Fruit fly (Drosophila melanogaster) whole organism, embryonic: Measurements from ENCODE around the gene papi.

Experiments used
- B-H1 ChIP-seq: fragments of 200-800 bp; sonication (Bioruptor generic); IDR thresholded peaks from 3 replicates; pipeline ENCODE4 v1.3.6; 2022; ENCODE audit warnings: missing biosample characterization, missing genetic modification characterization
- B-H2 ChIP-seq: fragments of 200-800 bp; sonication (Bioruptor generic); optimal IDR thresholded peaks from 2 replicates; lab custom pipeline; 2018; ENCODE audit warnings: missing biosample characterization, mild to moderate bottlenecking, missing genetic modification characterization
- CG11695 ChIP-seq: fragments of 200-800 bp; sonication (Bioruptor generic); IDR thresholded peaks from 3 replicates; pipeline ENCODE4 v1.3.6; 2022; ENCODE audit warnings: missing biosample characterization, missing genetic modification characterization
- CG12659 ChIP-seq: fragments of 200-800 bp; sonication (Bioruptor generic); optimal IDR thresholded peaks from 3 replicates; lab custom pipeline; 2017; ENCODE audit warnings: mild to moderate bottlenecking, missing biosample characterization, missing genetic modification reagents, missing genetic modification characterization
- CG13287 ChIP-seq: fragments of 200-800 bp; sonication (Bioruptor generic); IDR thresholded peaks from 2 replicates; pipeline ENCODE4 v1.3.6; 2022; ENCODE audit warnings: missing biosample characterization, missing genetic modification characterization; ENCODE audit not compliant: partially characterized antibody
- CG13624 ChIP-seq: fragments of 200-800 bp; sonication (Bioruptor generic); optimal IDR thresholded peaks from 2 replicates; lab custom pipeline; 2016; ENCODE audit warnings: missing biosample characterization, missing genetic modification characterization
- CG15696 ChIP-seq: fragments of 200-800 bp; sonication (Bioruptor generic); optimal IDR thresholded peaks from 2 replicates; lab custom pipeline; 2019; ENCODE audit warnings: missing biosample characterization, mild to moderate bottlenecking, missing genetic modification characterization, moderate library complexity
- CG9876 ChIP-seq: fragments of 200-800 bp; sonication (Bioruptor generic); optimal IDR thresholded peaks from 2 replicates; lab custom pipeline; 2016; ENCODE audit warnings: missing biosample characterization, missing genetic modification characterization
- Dfd ChIP-seq, 2 experiments: fragments of >200 bp; optimal IDR thresholded peaks; 2 replicates each; lab custom pipeline; 2017; ENCODE audit warnings: missing biosample characterization in 2 of 2, missing genetic modification characterization in 2 of 2
- Hey ChIP-seq: fragments of 200-800 bp; sonication (Bioruptor generic); optimal IDR thresholded peaks from 3 replicates; lab custom pipeline; 2018; ENCODE audit warnings: missing biosample characterization, mild to moderate bottlenecking, missing genetic modification characterization
- Hr51 ChIP-seq, 2 experiments: fragments of 200-800 bp; sonication (Bioruptor generic); optimal IDR thresholded peaks; 2 replicates in 1 of 2; 3 replicates in 1 of 2; lab custom pipeline; 2016 to 2018; ENCODE audit warnings: missing biosample characterization in 2 of 2, missing genetic modification characterization in 2 of 2, mild to moderate bottlenecking in 1 of 2, moderate library complexity in 1 of 2
- Kr ChIP-seq: fragments of 200-800 bp; sonication (Bioruptor generic); optimal IDR thresholded peaks from 2 replicates; lab custom pipeline; 2017; ENCODE audit warnings: missing biosample characterization, mild to moderate bottlenecking, missing genetic modification characterization
- Poxn ChIP-seq: fragments of 200-800 bp; sonication (Bioruptor generic); IDR thresholded peaks from 2 replicates; pipeline ENCODE4 v1.3.6; 2022; ENCODE audit warnings: missing biosample characterization, missing genetic modification characterization
- Rfx ChIP-seq: fragments of 200-800 bp; sonication (Bioruptor generic); IDR thresholded peaks from 2 replicates; pipeline ENCODE4 v1.3.6; 2022; ENCODE audit warnings: missing biosample characterization, missing genetic modification characterization
- Scr ChIP-seq: fragments of 200-800 bp; sonication (Bioruptor generic); IDR thresholded peaks from 2 replicates; pipeline ENCODE4 v1.3.6; 2022; ENCODE audit warnings: missing biosample characterization, missing genetic modification characterization; ENCODE audit not compliant: partially characterized antibody
- Sox100B ChIP-seq: fragments of 200-800 bp; sonication (Bioruptor generic); optimal IDR thresholded peaks from 3 replicates; lab custom pipeline; 2018; ENCODE audit warnings: missing biosample characterization, mild to moderate bottlenecking, missing genetic modification characterization
- Stat92E ChIP-seq, 3 experiments: fragments of >200 bp in 2 of 3; fragments of 200-800 bp in 1 of 3; sonication (Bioruptor generic) in 1 of 3; optimal IDR thresholded peaks; 2 replicates each; lab custom pipeline; 2017 to 2019; ENCODE audit warnings: missing biosample characterization in 3 of 3, missing genetic modification characterization in 3 of 3, mild to moderate bottlenecking in 1 of 3, moderate library complexity in 1 of 3
- bsh ChIP-seq, 2 experiments: fragments of 200-800 bp; sonication (Bioruptor generic); optimal IDR thresholded peaks; 2 replicates each; lab custom pipeline; 2017 to 2018; ENCODE audit warnings: mild to moderate bottlenecking in 2 of 2, missing biosample characterization in 2 of 2, missing genetic modification characterization in 2 of 2, moderate library complexity in 1 of 2
- cwo ChIP-seq: fragments of 200-800 bp; sonication (Bioruptor generic); optimal IDR thresholded peaks from 3 replicates; lab custom pipeline; 2017; ENCODE audit warnings: missing biosample characterization, missing genetic modification characterization, mild to moderate bottlenecking, moderate library complexity, missing genetic modification reagents
- gt ChIP-seq: fragments of 200-800 bp; sonication (Bioruptor generic); IDR thresholded peaks from 2 replicates; pipeline ENCODE4 v1.3.6; 2022; ENCODE audit warnings: missing biosample characterization, missing genetic modification characterization
- h ChIP-seq: fragments of >200 bp; optimal IDR thresholded peaks from 2 replicates; lab custom pipeline; 2017
- her ChIP-seq: fragments of 200-800 bp; sonication (Bioruptor generic); optimal IDR thresholded peaks from 2 replicates; lab custom pipeline; 2016; ENCODE audit warnings: missing biosample characterization, missing genetic modification characterization
- lbe ChIP-seq: fragments of 200-800 bp; sonication (Bioruptor generic); optimal IDR thresholded peaks from 2 replicates; lab custom pipeline; 2016; ENCODE audit warnings: missing biosample characterization, mild to moderate bottlenecking, missing genetic modification characterization
- mirr ChIP-seq: fragments of 200-800 bp; sonication (Bioruptor generic); optimal IDR thresholded peaks from 3 replicates; lab custom pipeline; 2018; ENCODE audit warnings: missing biosample characterization, mild to moderate bottlenecking, missing genetic modification characterization
- nau ChIP-seq: fragments of 200-800 bp; sonication (Bioruptor generic); optimal IDR thresholded peaks from 3 replicates; lab custom pipeline; 2017; ENCODE audit warnings: missing biosample characterization, mild to moderate bottlenecking, missing genetic modification characterization, missing genetic modification reagents
- pita ChIP-seq: fragments of 200-800 bp; sonication (Bioruptor generic); optimal IDR thresholded peaks from 2 replicates; lab custom pipeline; 2017; ENCODE audit warnings: missing biosample characterization, mild to moderate bottlenecking, missing genetic modification characterization
- sd ChIP-seq: fragments of 200-800 bp; sonication (Bioruptor generic); optimal IDR thresholded peaks from 3 replicates; lab custom pipeline; 2018; ENCODE audit warnings: missing biosample characterization, mild to moderate bottlenecking, missing genetic modification characterization, moderate library complexity
- vfl ChIP-seq: fragments of 200-800 bp; sonication (Bioruptor generic); optimal IDR thresholded peaks from 2 replicates; lab custom pipeline; 2016; ENCODE audit warnings: missing biosample characterization, missing genetic modification characterization
- zen2 ChIP-seq: fragments of 200-800 bp; sonication (Bioruptor generic); IDR thresholded peaks from 3 replicates; pipeline ENCODE4 v1.3.6; 2022; ENCODE audit warnings: missing biosample characterization, missing genetic modification characterization; ENCODE audit not compliant: partially characterized antibody

The papi gene

DNA sequence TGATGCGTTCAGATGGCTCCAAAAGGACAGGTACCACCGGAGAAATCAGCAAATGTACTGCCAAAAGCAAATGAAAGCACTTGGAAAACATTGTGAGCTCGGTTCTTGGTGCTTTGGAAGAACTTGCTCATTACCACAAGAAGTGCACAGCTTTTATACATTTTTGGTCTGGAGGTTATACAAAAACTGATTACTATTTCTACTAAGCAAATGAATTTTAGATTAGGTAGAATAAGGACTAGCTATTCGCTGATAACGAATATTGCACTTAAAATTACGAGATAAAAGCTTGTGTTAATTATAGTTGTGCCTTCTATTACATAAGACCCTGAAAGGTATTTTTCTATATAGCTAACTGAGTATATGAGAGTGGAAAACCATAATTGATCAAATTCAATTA is 34.4 kb downstream of the papi start, which contains the start of gene Send1:
Gene Send1, minus strand, starts transcription at position 101 of the 400 bp plus-strand sequence.
- TF ChIP-seq CG15696 (no peak), Dfd (GFP tag; optimal IDR thresholded peaks at IDR 0.05; lab: Kevin White, UChicago) (no peak), B-H1 (no peak), gt (GFP tag; lab: Robert Waterston, UW) (no peak), B-H2 (no peak), Sox100B (GFP tag; lab: Kevin White, UChicago) (no peak), pita (GFP tag; lab: Kevin White, UChicago) (no peak), nau (GFP tag; lab: Kevin White, UChicago) (no peak), CG12659 (GFP tag; lab: Kevin White, UChicago) (no peak), Poxn (GFP tag; lab: Robert Waterston, UW) (no peak), lbe (GFP tag; lab: Kevin White, UChicago) (no peak), Kr (GFP tag; lab: Kevin White, UChicago) (no peak), Stat92E (GFP tag; optimal IDR thresholded peaks at IDR 0.05; lab: Kevin White, UChicago) (no peak), Rfx (GFP tag; lab: Robert Waterston, UW) (no peak), mirr (GFP tag; lab: Kevin White, UChicago) (no peak), her (GFP tag; lab: Kevin White, UChicago) (no peak), zen2 (GFP tag; lab: Robert Waterston, UW) (no peak), cwo (no peak)

DNA sequence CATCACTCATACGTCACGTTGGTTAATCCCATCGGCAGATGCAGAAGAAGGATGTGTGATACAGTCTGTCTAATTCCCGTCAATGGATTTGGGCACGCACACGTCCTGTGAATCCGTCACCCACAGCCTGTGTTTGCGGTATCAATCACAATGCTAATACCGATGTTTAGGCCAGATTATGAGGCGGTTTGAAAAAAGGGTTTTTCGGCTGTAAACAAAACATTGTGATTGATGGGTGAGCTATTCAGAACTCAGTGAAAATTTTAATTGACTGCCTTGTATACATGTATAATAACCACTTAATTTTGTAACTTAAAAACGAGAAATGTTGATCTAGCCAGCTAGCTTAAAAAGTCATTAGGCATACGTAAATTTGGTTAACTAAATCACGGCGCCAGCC is 42.6 kb downstream of the papi start, which contains the start of gene CG4270:
Gene CG4270, plus strand, starts transcription at position 301 of the 400 bp plus-strand sequence.
- no peak for TF ChIP-seq CG13624 (GFP tag; lab: Kevin White, UChicago)
- no peak for TF ChIP-seq Hr51 (GFP tag; optimal IDR thresholded peaks at IDR 0.05; lab: Kevin White, UChicago)
- TF ChIP-seq sd (tag; lab: Kevin White, UChicago): no peak

DNA sequence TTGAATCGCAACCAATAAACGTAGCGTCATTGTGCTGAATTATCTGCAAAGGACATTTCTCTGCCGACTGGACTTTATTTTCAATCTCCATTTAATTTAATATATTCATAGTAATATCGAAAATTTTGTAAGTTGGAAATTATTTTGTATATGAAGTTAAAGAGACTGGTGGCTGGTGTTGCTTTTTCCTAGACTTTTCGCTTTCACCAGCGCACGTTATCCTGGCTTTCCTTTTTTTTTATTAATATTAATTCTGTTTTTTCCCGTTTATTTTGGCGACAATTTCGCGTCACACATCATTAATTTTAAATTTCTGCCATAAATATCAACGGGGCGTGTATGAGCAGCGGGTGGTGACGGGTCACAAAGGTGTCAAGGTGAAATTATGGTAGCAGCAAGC is 44.7 kb downstream of the papi start, which contains the start of gene CG34049:
Gene CG34049, minus strand, starts transcription at position 101 of the 400 bp plus-strand sequence.
- TF ChIP-seq h (lab: Kevin White, UChicago): no peak
- no peak for TF ChIP-seq CG11695 (GFP tag; lab: Robert Waterston, UW)
- TF ChIP-seq CG13287: no peak
- TF ChIP-seq CG9876 (GFP tag; lab: Kevin White, UChicago): no peak
- TF ChIP-seq Hey (tag; lab: Kevin White, UChicago): no peak
- TF ChIP-seq, all 482 proteins: peak for 0

DNA sequence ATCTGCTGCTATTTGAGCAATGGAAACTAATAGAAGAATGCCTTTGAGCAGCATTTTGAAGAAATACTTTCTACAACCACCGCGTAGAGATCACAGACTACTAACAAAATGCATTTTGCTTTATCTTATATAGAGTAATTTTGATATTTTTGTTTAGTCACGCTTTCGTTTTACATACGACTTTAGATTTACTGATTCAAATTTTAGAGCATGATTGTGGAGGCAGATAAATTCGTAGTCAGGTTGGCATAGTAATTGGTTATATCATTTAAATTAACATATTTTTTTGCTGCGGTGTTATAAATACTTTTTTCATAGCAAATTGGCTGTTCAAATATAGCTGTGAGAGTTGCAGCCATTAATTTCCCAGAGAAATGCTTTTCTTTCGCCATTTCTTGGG is 48.5 kb downstream of the papi start, which contains the start of gene CG17242:
Gene CG17242, minus strand, starts transcription at position 101 of the 400 bp plus-strand sequence.
- no peak for TF ChIP-seq Scr
- no peak for TF ChIP-seq bsh (GFP tag; optimal IDR thresholded peaks at IDR 0.05; lab: Kevin White, UChicago)
- no peak for TF ChIP-seq vfl (GFP tag; lab: Kevin White, UChicago)
